Worm (Caenorhabditis elegans): ENCODE measurements around the gene C17H12.6.

ce11 chrIV:6793310-6793966 lies 28.9 kb downstream of the C17H12.6 start:
- TF ChIP-seq ZK546.5 (tag; optimal IDR thresholded peaks at IDR 0.05) (no peak), pqm-1 (tag; optimal IDR thresholded peaks at IDR 0.05) (no peak), ztf-11 (tag; optimal IDR thresholded peaks at IDR 0.05) (no peak), dmd-9 (GFP tag; IDR thresholded peaks at IDR 0.05) (no peak), unc-130 (GFP tag; optimal IDR thresholded peaks at IDR 0.05) (no peak), F49E8.2 (tag; optimal IDR thresholded peaks at IDR 0.05; ENCODE audit: borderline replicate concordance) (peak; percentile 82), fos-1 (tag; optimal IDR thresholded peaks at IDR 0.05) (no peak), lin-15B (tag; optimal IDR thresholded peaks at IDR 0.05) (no peak), lin-13 (GFP tag; optimal IDR thresholded peaks at IDR 0.05) (no peak), pha-4 (GFP tag; IDR thresholded peaks at IDR 0.05) (no peak), pha-4 (tag; optimal IDR thresholded peaks at IDR 0.05) (no peak), jun-1 (tag; optimal IDR thresholded peaks at IDR 0.05) (no peak)

Measured in whole organism, L4 larva.